Fruit fly (Drosophila melanogaster) whole organism, larva: ENCODE results near the gene CG7655.

Experiments
- noc ChIP-seq: fragments of 200-800 bp; sonication (Bioruptor generic); optimal IDR thresholded peaks from 3 replicates; lab custom pipeline; 2019; ENCODE audit warnings: missing biosample characterization, mild to moderate bottlenecking, missing genetic modification characterization, moderate library complexity

CG7655 gene

DNA sequence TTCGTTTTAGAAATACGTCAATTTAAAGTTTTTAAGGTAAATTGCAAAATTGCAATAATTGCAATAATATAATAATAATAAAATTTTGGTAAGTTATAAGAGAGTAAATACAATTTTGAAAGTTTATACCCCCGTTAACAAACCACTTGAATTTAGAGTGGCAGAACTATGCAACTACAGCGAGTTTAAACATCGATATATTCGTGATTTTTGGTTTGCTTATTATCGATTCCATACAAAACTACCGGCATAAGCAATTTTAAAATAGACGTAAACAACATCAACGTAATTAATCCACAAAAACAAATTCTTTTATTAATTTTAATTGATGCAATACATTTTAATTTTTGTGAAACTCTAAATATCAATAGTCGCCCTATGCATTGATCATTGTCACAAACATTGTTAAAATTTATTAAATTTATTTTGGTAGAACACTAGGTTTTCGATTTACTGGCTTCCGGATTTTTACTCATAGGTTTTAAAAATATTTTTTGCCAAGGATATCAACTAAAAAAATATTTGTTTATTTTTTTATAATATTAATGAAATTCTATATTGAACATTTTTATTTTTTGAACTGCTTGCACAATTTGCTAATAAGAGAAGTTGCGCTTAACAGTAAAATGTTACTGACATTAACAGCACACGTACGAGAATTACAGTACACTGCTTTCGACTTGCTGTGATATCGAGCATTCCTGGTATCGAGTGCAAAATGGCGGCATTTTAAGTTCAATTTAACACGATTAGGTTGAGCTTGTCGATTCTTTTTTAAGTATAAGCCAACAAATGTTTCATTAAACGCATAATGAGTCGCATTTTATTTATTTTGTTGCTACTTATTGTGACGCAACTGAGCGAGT, 36.5 kb downstream of the CG7655 start, which contains the start of gene Pxt:
Gene Pxt, plus strand, starts transcription at position 695 of the 866 bp plus-strand sequence.
- no peak for TF ChIP-seq noc (tag; lab: Kevin White, UChicago)

DNA sequence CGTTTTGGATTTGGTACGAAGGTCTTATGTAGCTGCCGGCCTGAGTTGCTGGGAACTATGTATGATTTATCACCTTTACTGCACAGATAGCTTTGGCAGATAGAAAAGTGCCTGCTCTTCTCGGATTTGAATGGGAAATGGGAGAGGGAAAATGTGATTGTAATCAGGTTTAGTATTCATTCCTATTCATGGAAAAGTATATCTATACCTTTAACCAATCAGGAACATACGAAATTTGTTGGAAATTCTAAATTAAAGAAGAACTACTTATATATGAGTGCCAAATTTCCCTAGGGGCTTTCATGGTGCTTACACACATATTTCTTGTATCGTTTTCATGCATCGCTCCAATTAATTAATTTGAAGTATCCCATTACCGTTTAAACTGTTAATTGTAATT, 42.5 kb downstream of the CG7655 start, which contains the start of gene Atg8b:
Gene Atg8b, minus strand, starts transcription at position 101 of the 400 bp plus-strand sequence.
- TF ChIP-seq noc (tag; lab: Kevin White, UChicago) = no peak

DNA sequence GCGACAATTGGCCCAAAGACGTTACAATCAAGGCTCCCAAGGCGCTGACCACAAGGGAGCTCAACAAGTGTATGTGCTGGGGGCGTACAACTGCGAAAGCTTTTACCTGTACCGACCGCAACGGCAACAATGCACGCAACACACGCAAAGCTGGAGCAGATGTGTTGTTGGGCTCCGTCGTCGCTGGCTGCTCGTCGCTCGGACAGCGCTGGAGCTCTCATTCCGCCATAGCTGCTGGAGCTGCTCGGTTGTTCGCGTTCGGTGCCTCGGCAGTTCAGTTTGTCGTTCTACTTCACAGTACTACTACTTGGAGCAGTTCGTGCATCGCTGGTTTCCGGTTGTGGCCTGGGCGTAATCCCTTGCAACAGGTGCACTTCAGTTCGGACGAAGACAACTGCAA, 43.1 kb downstream of the CG7655 start, which contains the start of gene Lgr1:
Gene Lgr1, plus strand, starts transcription at position 220 of the 400 bp plus-strand sequence.
- TF ChIP-seq noc (tag; lab: Kevin White, UChicago) = no peak

DNA sequence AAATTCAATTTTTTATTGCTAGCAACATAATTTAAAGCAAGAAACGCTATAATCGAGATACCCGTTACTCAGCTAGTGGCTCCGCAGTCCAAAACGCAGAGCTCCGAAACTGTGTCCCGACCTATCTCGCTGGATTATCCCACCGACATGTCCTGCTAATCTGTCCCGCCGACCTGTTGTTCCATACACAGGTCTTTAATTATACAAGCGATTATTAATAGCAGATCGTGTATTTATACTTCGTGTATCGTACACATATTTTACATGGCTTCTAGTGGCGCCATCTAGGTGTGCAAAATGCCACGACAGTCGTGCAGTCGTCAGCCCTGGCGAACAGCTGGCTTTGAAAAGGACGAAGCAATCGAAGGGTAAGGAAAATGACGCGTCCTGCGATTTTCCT, 50.8 kb downstream of the CG7655 start, which contains the start of gene CG14321:
Gene CG14321, plus strand, starts transcription at position 338 of the 400 bp plus-strand sequence.
- TF ChIP-seq noc (tag; lab: Kevin White, UChicago) = no peak
